Worm (Caenorhabditis elegans) whole organism, midembryonic: ENCODE results near the gene srm-6.

ENCODE experiments used
- T22C8.4 ChIP-seq: fragments of 200-800 bp; sonication (Bioruptor generic); IDR thresholded peaks from 2 replicates; pipeline ENCODE4 v1.3.6; 2022; ENCODE audit warnings: missing genetic modification characterization, missing compliant biosample characterization
- cog-1 ChIP-seq: sonication (generic microtip); optimal IDR thresholded peaks from 2 replicates; lab custom pipeline; 2016; ENCODE audit warnings: missing genetic modification characterization, missing compliant biosample characterization
- flt-1 ChIP-seq: fragments of 200-800 bp; sonication (Bioruptor generic); IDR thresholded peaks from 2 replicates; pipeline ENCODE4 v1.3.6; 2022; ENCODE audit warnings: missing genetic modification characterization, missing compliant biosample characterization
- klf-2 ChIP-seq: fragments of 200-800 bp; sonication (Bioruptor generic); conservative IDR thresholded peaks from 2 replicates; pipeline ENCODE4 v1.3.6; 2022; ENCODE audit warnings: missing genetic modification reagents, missing genetic modification characterization, missing compliant biosample characterization
- ref-1 ChIP-seq: fragments of 200-800 bp; sonication (Bioruptor generic); conservative IDR thresholded peaks from 2 replicates; pipeline ENCODE4 v1.3.6; 2022; ENCODE audit warnings: missing genetic modification reagents, missing genetic modification characterization, missing compliant biosample characterization
- ztf-23 ChIP-seq: fragments of 200-800 bp; sonication (Bioruptor generic); IDR thresholded peaks from 2 replicates; pipeline ENCODE4 v1.3.6; 2022; ENCODE audit warnings: missing genetic modification reagents, missing genetic modification characterization, missing compliant biosample characterization
- ztf-29 ChIP-seq: fragments of 200-800 bp; sonication (Bioruptor generic); IDR thresholded peaks from 2 replicates; pipeline ENCODE4 v1.3.6; 2022; ENCODE audit warnings: missing genetic modification reagents, missing genetic modification characterization, missing compliant biosample characterization

DNA sequence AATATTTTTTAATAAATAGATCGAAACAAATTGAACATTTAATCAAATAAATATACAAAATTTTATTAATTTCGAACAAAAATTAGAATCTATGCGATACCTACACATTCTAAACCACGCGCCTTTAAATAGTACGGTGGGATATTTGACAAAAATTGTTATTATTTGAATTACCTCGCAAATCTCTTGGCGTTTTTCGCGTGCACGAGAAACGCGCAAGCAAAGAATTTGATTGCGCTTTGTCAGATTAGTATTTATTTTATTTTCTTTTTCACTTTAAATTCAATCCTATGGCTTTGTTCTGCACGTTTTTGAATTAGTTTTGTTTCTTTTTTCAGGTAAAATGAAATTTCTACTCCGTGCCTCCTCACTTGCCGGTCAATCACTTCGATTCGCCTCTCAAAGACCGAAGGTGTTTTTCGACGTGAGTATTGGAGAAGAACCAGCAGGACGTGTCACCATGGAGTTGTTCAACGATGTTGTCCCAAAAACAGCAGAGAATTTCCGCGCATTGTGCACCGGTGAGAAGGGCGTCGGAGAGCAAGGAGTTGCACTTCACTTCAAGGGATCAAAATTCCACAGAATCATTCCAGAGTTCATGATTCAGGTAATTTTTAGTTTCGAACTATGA is 19.1 kb downstream of the srm-6 start, which contains the start of gene cyn-1:
- TF ChIP-seq ztf-23 (GFP tag; lab: Robert Waterston, UW) (no peak), T22C8.4 (GFP tag; lab: Robert Waterston, UW) (no peak), flt-1 (GFP tag; lab: Robert Waterston, UW) (0 out of 2 replicates have a peak, but pooled peaks have one; percentile 34), cog-1 (tag; lab: Kevin White, UChicago) (peak; percentile 2), ztf-29 (no peak), ref-1 (no peak), klf-2 (GFP tag; lab: Robert Waterston, UW) (no peak)
